Fruit fly (Drosophila melanogaster): ENCODE results near the gene CG7990.

Gene CG7990

dm6 chrX:19241790-19242373 lies 40.1 kb upstream of the CG7990 start, which contains the start of gene CG14196:
TSS of gene CG14196 (minus strand) at chrX:19241840.
- TF ChIP-seq CG5204 (GFP tag; optimal IDR thresholded peaks at IDR 0.05) = no peak
- no peak for TF ChIP-seq toe (GFP tag; optimal IDR thresholded peaks at IDR 0.05)
- TF ChIP-seq CG7045 (GFP tag; optimal IDR thresholded peaks at IDR 0.05) = no peak
- TF ChIP-seq cic (GFP tag; optimal IDR thresholded peaks at IDR 0.05) = peak; percentile 33
- no peak for TF ChIP-seq ovo (GFP tag; optimal IDR thresholded peaks at IDR 0.05)
- no peak for TF ChIP-seq Clk (GFP tag; optimal IDR thresholded peaks at IDR 0.05)
- TF ChIP-seq CG12768 (GFP tag; optimal IDR thresholded peaks at IDR 0.05) = no peak

dm6 chrX:19240230-19240839 lies 38.6 kb upstream of the CG7990 start:
- TF ChIP-seq Hr96 (GFP tag; optimal IDR thresholded peaks at IDR 0.05) = no peak
- TF ChIP-seq kay (GFP tag; ENCODE audit: borderline replicate concordance) = no peak
- TF ChIP-seq CG33017 (tag; optimal IDR thresholded peaks at IDR 0.05) = no peak
- TF ChIP-seq Mnt (GFP tag; optimal IDR thresholded peaks at IDR 0.05) = peak; percentile 59

DNA sequence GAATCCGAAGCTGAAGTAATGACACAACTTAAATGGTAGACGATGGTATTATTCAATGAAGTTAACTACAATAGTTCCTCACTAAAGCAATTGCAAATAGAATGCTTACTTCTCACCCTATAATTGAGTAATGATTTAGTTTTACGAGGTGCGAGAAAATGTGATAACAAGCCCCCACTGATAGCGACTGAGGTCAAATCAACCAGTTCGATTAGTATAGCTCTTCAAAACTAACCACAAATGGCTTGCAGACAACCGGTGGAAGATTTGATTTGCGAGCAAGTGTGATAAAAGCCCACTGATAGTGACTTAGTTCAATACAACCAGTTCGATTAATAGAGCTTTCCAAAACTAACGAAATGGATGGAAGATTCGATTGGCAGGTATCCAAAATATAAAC lies 37.6 kb upstream of the CG7990 start:
- TF ChIP-seq CG7045 (GFP tag; optimal IDR thresholded peaks at IDR 0.05) (no peak), CG7101 (tag; optimal IDR thresholded peaks at IDR 0.05) (no peak), tj (GFP tag; optimal IDR thresholded peaks at IDR 0.05) (no peak), pad (GFP tag; optimal IDR thresholded peaks at IDR 0.05) (no peak)

DNA sequence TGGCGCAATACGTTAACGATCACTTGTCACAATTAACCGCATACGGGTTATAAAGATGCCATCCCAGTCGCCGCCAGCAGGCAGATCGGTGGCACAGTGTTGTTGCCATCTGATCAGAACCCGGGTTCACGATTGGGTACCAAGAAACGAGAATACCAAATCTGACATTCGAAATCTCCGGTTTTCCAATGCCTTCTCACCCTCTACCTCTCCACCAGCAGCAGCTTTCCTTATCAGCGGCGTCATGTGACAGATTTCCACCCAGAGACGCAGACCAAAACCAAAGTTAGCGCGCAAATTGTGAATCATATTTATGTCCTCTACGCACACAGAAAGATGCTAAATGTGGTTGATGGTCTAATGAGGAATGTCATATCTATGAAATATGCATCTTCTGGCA lies 36.8 kb upstream of the CG7990 start:
- TF ChIP-seq CG7045 (GFP tag; optimal IDR thresholded peaks at IDR 0.05) (no peak), cic (GFP tag; optimal IDR thresholded peaks at IDR 0.05) (no peak), Crg-1 (GFP tag; optimal IDR thresholded peaks at IDR 0.05) (no peak), tj (GFP tag; optimal IDR thresholded peaks at IDR 0.05) (no peak), cnc (optimal IDR thresholded peaks at IDR 0.05) (no peak), Clk (GFP tag; optimal IDR thresholded peaks at IDR 0.05) (no peak), CG12768 (GFP tag; optimal IDR thresholded peaks at IDR 0.05) (no peak), bab1 (GFP tag; optimal IDR thresholded peaks at IDR 0.05) (no peak), CG7101 (tag; optimal IDR thresholded peaks at IDR 0.05) (no peak), pad (GFP tag; optimal IDR thresholded peaks at IDR 0.05) (no peak), kay (GFP tag; ENCODE audit: borderline replicate concordance) (no peak), toe (GFP tag; optimal IDR thresholded peaks at IDR 0.05) (no peak), Mnt (GFP tag; optimal IDR thresholded peaks at IDR 0.05) (no peak), Hr96 (GFP tag; optimal IDR thresholded peaks at IDR 0.05) (no peak), CG14711 (tag; optimal IDR thresholded peaks at IDR 0.05) (no peak)

DNA sequence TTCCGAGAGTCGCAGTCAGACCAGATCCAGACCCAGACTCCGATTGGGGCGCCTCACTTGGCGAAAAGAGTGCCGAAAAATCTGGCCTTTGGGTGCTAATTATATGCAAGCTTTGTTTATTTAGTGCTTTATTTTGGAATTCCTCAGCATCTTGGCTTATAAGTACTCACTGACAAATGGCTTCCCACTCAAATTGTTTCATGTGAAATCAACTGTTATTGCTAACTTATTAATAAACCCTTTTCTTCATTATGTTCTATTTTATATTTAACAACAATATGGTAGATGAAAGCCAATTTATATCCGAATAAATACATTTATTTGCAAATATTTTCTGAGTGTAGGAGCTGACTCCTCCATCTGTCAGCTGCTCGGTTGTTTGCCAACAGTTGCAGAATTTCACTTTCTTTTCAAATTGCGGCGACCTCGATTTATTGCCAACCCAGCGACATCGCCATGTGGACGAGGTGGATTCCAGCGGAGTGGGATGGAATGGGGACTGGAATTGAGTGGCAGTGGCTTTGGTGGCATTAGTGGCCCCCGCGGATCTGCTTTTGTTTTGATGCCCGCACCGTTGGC lies 28.2 kb upstream of the CG7990 start:
- TF ChIP-seq cnc (optimal IDR thresholded peaks at IDR 0.05) = no peak

dm6 chrX:19225304-19225640 lies 23.5 kb upstream of the CG7990 start:
- TF ChIP-seq CG5204 (GFP tag; optimal IDR thresholded peaks at IDR 0.05) (no peak), ovo (GFP tag; optimal IDR thresholded peaks at IDR 0.05) (no peak), cnc (optimal IDR thresholded peaks at IDR 0.05) (no peak), toe (GFP tag; optimal IDR thresholded peaks at IDR 0.05) (no peak), Clk (GFP tag; optimal IDR thresholded peaks at IDR 0.05) (no peak), Crg-1 (GFP tag; optimal IDR thresholded peaks at IDR 0.05) (no peak), bab1 (GFP tag; optimal IDR thresholded peaks at IDR 0.05) (no peak), tj (GFP tag; optimal IDR thresholded peaks at IDR 0.05) (no peak), CG1620 (GFP tag; optimal IDR thresholded peaks at IDR 0.05) (no peak), pad (GFP tag; optimal IDR thresholded peaks at IDR 0.05) (no peak), CG7045 (GFP tag; optimal IDR thresholded peaks at IDR 0.05) (no peak), kay (GFP tag; ENCODE audit: borderline replicate concordance) (no peak), CG7101 (tag; optimal IDR thresholded peaks at IDR 0.05) (no peak), CG33017 (tag; optimal IDR thresholded peaks at IDR 0.05) (no peak), CG11617 (GFP tag; optimal IDR thresholded peaks at IDR 0.05) (no peak)

- TF ChIP-seq tj (GFP tag; optimal IDR thresholded peaks at IDR 0.05) (no peak), CG5204 (GFP tag; optimal IDR thresholded peaks at IDR 0.05) (no peak), CG11617 (GFP tag; optimal IDR thresholded peaks at IDR 0.05) (no peak), CG7045 (GFP tag; optimal IDR thresholded peaks at IDR 0.05) (no peak), Clk (GFP tag; optimal IDR thresholded peaks at IDR 0.05) (no peak), CG33017 (tag; optimal IDR thresholded peaks at IDR 0.05) (no peak), cnc (optimal IDR thresholded peaks at IDR 0.05) (no peak), CG7101 (tag; optimal IDR thresholded peaks at IDR 0.05) (no peak), ovo (GFP tag; optimal IDR thresholded peaks at IDR 0.05) (no peak), cic (GFP tag; optimal IDR thresholded peaks at IDR 0.05) (no peak), bab1 (GFP tag; optimal IDR thresholded peaks at IDR 0.05) (no peak), kay (GFP tag; ENCODE audit: borderline replicate concordance) (no peak)
Measured at dm6 chrX:19224580-19225303, 23.0 kb upstream of the CG7990 start.
